Worm (Caenorhabditis elegans): ENCODE data around the gene egrh-1.

The egrh-1 gene

ce11 chrX:14853712-14854217 lies 8.0 kb downstream of the egrh-1 start, which contains the start of the genes C27C12.1 and C27C12.4 (continued):
- TF ChIP-seq unc-130 (tag; optimal IDR thresholded peaks at IDR 0.05) = peak; percentile 84
- TF ChIP-seq nhr-84 (tag; optimal IDR thresholded peaks at IDR 0.05) = no peak
- TF ChIP-seq unc-86 (tag; optimal IDR thresholded peaks at IDR 0.05) = peak; percentile 83
- TF ChIP-seq C04F5.9 (tag; optimal IDR thresholded peaks at IDR 0.05) = peak; percentile 61
- TF ChIP-seq alr-1 (tag; optimal IDR thresholded peaks at IDR 0.05; ENCODE audit: borderline replicate concordance) = no peak
- TF ChIP-seq nhr-76 (tag; optimal IDR thresholded peaks at IDR 0.05) = no peak
- peak; percentile 78 for TF ChIP-seq elt-2 (tag; optimal IDR thresholded peaks at IDR 0.05)
- peak; percentile 93 for TF ChIP-seq lir-3 (tag; optimal IDR thresholded peaks at IDR 0.05; ENCODE audit: poor library complexity)
- no peak for TF ChIP-seq tlp-1 (tag; optimal IDR thresholded peaks at IDR 0.05)
- TF ChIP-seq snpc-4 (tag; optimal IDR thresholded peaks at IDR 0.05) = peak; percentile 86
- peak; percentile 55; the same call in 1 of the 2 replicates for TF ChIP-seq unc-98 (GFP tag; IDR thresholded peaks at IDR 0.05)
- no peak for TF ChIP-seq sptf-1 (tag; optimal IDR thresholded peaks at IDR 0.05)
- TF ChIP-seq pag-3 (tag; optimal IDR thresholded peaks at IDR 0.05; ENCODE audit: borderline replicate concordance, insufficient read depth) = no peak
- peak; percentile 80 for TF ChIP-seq ceh-90 (tag; optimal IDR thresholded peaks at IDR 0.05)
- no peak for TF ChIP-seq nhr-12 (tag; optimal IDR thresholded peaks at IDR 0.05)
- peak; percentile 79 for TF ChIP-seq egl-13 (tag; optimal IDR thresholded peaks at IDR 0.05)
- TF ChIP-seq fkh-8 (tag; optimal IDR thresholded peaks at IDR 0.05) = peak; percentile 90
- TF ChIP-seq ces-1 (GFP tag; optimal IDR thresholded peaks at IDR 0.05) = no peak
- TF ChIP-seq ceh-8 (GFP tag; optimal IDR thresholded peaks at IDR 0.05) = peak; percentile 25
- peak; percentile 59 for TF ChIP-seq blmp-1 (tag; optimal IDR thresholded peaks at IDR 0.05)
- peak; percentile 27 for TF ChIP-seq mef-2 (tag; optimal IDR thresholded peaks at IDR 0.05)
- peak; percentile 47 for TF ChIP-seq nhr-11 (tag; optimal IDR thresholded peaks at IDR 0.05)
- no peak for TF ChIP-seq efl-3 (GFP tag; optimal IDR thresholded peaks at IDR 0.05)
- TF ChIP-seq ztf-11 (tag; optimal IDR thresholded peaks at IDR 0.05) = peak in 1 of 2 experiments; percentile 82
- TF ChIP-seq mdl-1 (tag; optimal IDR thresholded peaks at IDR 0.05) = peak in 1 of 2 experiments; percentile 90
- TF ChIP-seq zag-1 (tag; optimal IDR thresholded peaks at IDR 0.05) = no peak
- peak; percentile 82 to 90 (median 84) for TF ChIP-seq ceh-82 (tag; optimal IDR thresholded peaks at IDR 0.05)
- peak; percentile 92 for TF ChIP-seq C16A3.4 (tag; optimal IDR thresholded peaks at IDR 0.05)
- no peak for TF ChIP-seq vab-15 (tag; optimal IDR thresholded peaks at IDR 0.05)
- TF ChIP-seq nhr-85 (tag) = peak; percentile 93
- TF ChIP-seq aly-2 (tag; optimal IDR thresholded peaks at IDR 0.05) = peak; percentile 45
- peak; percentile 94 for TF ChIP-seq snu-23 (GFP tag; optimal IDR thresholded peaks at IDR 0.05)
- TF ChIP-seq pqm-1 (tag; optimal IDR thresholded peaks at IDR 0.05) = no peak
- TF ChIP-seq swsn-7 (tag; optimal IDR thresholded peaks at IDR 0.05) = peak; percentile 89
- TF ChIP-seq pax-3 (tag; optimal IDR thresholded peaks at IDR 0.05) = peak; percentile 63
- TF ChIP-seq efl-1 (optimal IDR thresholded peaks at IDR 0.05) = peak; percentile 80 to 86
- peak; percentile 67 to 95 for TF ChIP-seq efl-1 (GFP tag; optimal IDR thresholded peaks at IDR 0.05 in 1 of 2)
- TF ChIP-seq nhr-19 (GFP tag; conservative IDR thresholded peaks at IDR 0.05) = peak; percentile 88
- peak; percentile 71 to 79 (median 79) for TF ChIP-seq dpl-1 (GFP tag; optimal IDR thresholded peaks at IDR 0.05)
- TF ChIP-seq aha-1 (tag; optimal IDR thresholded peaks at IDR 0.05) = no peak
- peak; percentile 96 for TF ChIP-seq rnt-1 (tag; optimal IDR thresholded peaks at IDR 0.05)
- TF ChIP-seq mep-1 (tag; optimal IDR thresholded peaks at IDR 0.05) = peak; percentile 93
- no peak for TF ChIP-seq unc-62 (GFP tag; optimal IDR thresholded peaks at IDR 0.05)
- TF ChIP-seq xbp-1 (tag; optimal IDR thresholded peaks at IDR 0.05) = peak; percentile 83
- TF ChIP-seq hlh-4 (tag; optimal IDR thresholded peaks at IDR 0.05) = no peak
